Worm (Caenorhabditis elegans) whole organism, young adult: ENCODE results near the gene cpb-2.

Experiments used
- Y53F4B.3 ChIP-seq: fragments of 200-800 bp; sonication (Bioruptor generic); IDR thresholded peaks from 2 replicates; pipeline ENCODE4 v1.3.6; 2022; ENCODE audit warnings: missing genetic modification reagents, missing genetic modification characterization, missing compliant biosample characterization
- aptf-3 ChIP-seq: fragments of 200-800 bp; sonication (Bioruptor generic); IDR thresholded peaks from 2 replicates; pipeline ENCODE4 v1.3.6; 2022; ENCODE audit warnings: missing genetic modification characterization, missing compliant biosample characterization
- efl-1 ChIP-seq: fragments of 150-350 bp; optimal IDR thresholded peaks from 2 replicates; lab custom pipeline; 2014; ENCODE audit warnings: missing biosample characterization, missing genetic modification reagents, missing genetic modification characterization
- snpc-1.3 ChIP-seq: sonication (generic microtip); optimal IDR thresholded peaks from 2 replicates; lab custom pipeline; 2017; ENCODE audit warnings: missing genetic modification characterization, mild to moderate bottlenecking, missing compliant biosample characterization, antibody characterized with exemption, moderate library complexity, missing genotype, missing genetic modification reagents; ENCODE audit not compliant: insufficient read depth
- snpc-4 ChIP-seq, 5 experiments: fragments of 150-350 bp in 1 of 5; sonication (generic microtip) in 4 of 5; optimal IDR thresholded peaks; 2 replicates each; lab custom pipeline; 2014 to 2018; ENCODE audit warnings: missing genetic modification characterization in 5 of 5, missing biosample characterization in 3 of 5, antibody characterized with exemption in 2 of 5, mild to moderate bottlenecking in 2 of 5, missing compliant biosample characterization in 2 of 5, missing genotype in 2 of 5, moderate library complexity in 2 of 5, missing genetic modification reagents in 1 of 5
- unc-62 ChIP-seq: fragments of 150-350 bp; optimal IDR thresholded peaks from 2 replicates; lab custom pipeline; 2014; ENCODE audit warnings: missing biosample characterization, missing genetic modification reagents, missing genetic modification characterization

DNA sequence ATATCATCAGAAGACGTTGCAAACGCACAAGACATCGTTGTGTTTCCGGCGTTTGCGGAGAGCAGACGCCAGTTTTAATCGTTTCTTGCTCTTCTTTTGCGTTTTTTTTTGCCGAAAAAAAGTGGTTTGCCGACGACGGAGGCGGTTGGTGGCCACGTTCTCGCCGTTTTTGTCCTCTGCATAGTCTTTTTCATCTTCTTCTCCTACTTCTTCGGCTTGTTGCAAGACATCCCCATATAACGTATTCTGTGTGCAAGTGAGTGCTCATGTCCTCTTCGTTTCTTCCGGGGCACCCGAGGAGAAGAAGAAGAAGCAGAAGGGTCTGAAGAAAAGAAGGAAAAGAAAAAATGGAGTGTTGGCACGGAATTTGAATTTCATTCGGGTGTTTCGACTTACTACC is 17.6 kb upstream of the cpb-2 start:
- TF ChIP-seq aptf-3 (GFP tag; lab: Robert Waterston, UW) (no peak), snpc-1.3 (tag; lab: Kevin White, UChicago) (no peak), unc-62 (no peak), snpc-4 (GFP tag; optimal IDR thresholded peaks at IDR 0.05; lab: Kevin White, UChicago) (no peak), snpc-4 (tag; optimal IDR thresholded peaks at IDR 0.05; lab: Kevin White, UChicago) (no peak), efl-1 (GFP tag; lab: Kevin White, UChicago) (no peak), Y53F4B.3 (GFP tag; lab: Robert Waterston, UW) (no peak)
